Worm (Caenorhabditis elegans) whole organism, L4/young adult: Measurements from ENCODE around the gene B0507.8.
"Not testable (repeated sequence)": the region's sequence is repeated elsewhere in the genome, so short reads cannot be mapped to it uniquely, and the experiment has no call there.

Source experiments
- W03F9.2 ChIP-seq: fragments of 150-350 bp; optimal IDR thresholded peaks from 2 replicates; lab custom pipeline; 2014; ENCODE audit warnings: missing biosample characterization, missing genetic modification characterization
- dao-5 ChIP-seq: sonication (generic microtip); optimal IDR thresholded peaks from 2 replicates; lab custom pipeline; 2016; ENCODE audit warnings: missing genotype, missing genetic modification characterization, moderate library complexity, missing compliant biosample characterization
- him-1 ChIP-seq: sonication (generic microtip); optimal IDR thresholded peaks from 2 replicates; lab custom pipeline; 2016; ENCODE audit warnings: missing genotype, missing genetic modification reagents, missing genetic modification characterization, missing compliant biosample characterization

B0507.8 gene

ce11 chrV:8745858-8746257, 16.9 kb downstream of the B0507.8 start, which contains the start of gene B0507.6:
Gene B0507.6, plus strand, starts transcription at chrV:8746158.
- TF ChIP-seq W03F9.2 (tag; lab: Kevin White, UChicago) (no peak), dao-5 (tag; lab: Kevin White, UChicago) (no peak), him-1 (tag; lab: Kevin White, UChicago) (no peak)

- TF ChIP-seq dao-5 (tag; lab: Kevin White, UChicago) (no peak), W03F9.2 (tag; lab: Kevin White, UChicago) (no peak), him-1 (tag; lab: Kevin White, UChicago) (no peak)
Measured at ce11 chrV:8739136-8739535, 23.6 kb downstream of the B0507.8 start, which contains the start of gene ZC196.2. Gene ZC196.2, plus strand, starts transcription at chrV:8739436.

- TF ChIP-seq him-1 (tag; lab: Kevin White, UChicago) (no peak), dao-5 (tag; lab: Kevin White, UChicago) (no peak), W03F9.2 (tag; lab: Kevin White, UChicago) (no peak)
Measured at ce11 chrV:8736369-8736768, 26.4 kb downstream of the B0507.8 start, which contains the start of gene ZC196.3. Gene ZC196.3, plus strand, starts transcription at chrV:8736669.

- TF ChIP-seq W03F9.2 (tag; lab: Kevin White, UChicago) (no peak), him-1 (tag; lab: Kevin White, UChicago) (no peak), dao-5 (tag; lab: Kevin White, UChicago) (no peak)
Measured at ce11 chrV:8732934-8733333, 29.8 kb downstream of the B0507.8 start, which contains the start of gene ZC196.4. Gene ZC196.4, plus strand, starts transcription at chrV:8733106.

- TF ChIP-seq W03F9.2 (tag; lab: Kevin White, UChicago) (no peak), him-1 (tag; lab: Kevin White, UChicago) (no peak), dao-5 (tag; lab: Kevin White, UChicago) (no peak)
Measured at ce11 chrV:8730991-8731390, 31.8 kb downstream of the B0507.8 start.

- TF ChIP-seq W03F9.2 (tag; lab: Kevin White, UChicago), result no peak
- TF ChIP-seq dao-5 (tag; lab: Kevin White, UChicago), result no peak
- no peak for TF ChIP-seq him-1 (tag; lab: Kevin White, UChicago)
Measured at ce11 chrV:8729100-8729499, 33.7 kb downstream of the B0507.8 start, which contains the start of gene ZC196.5. Gene ZC196.5, plus strand, starts transcription at chrV:8729400.

- TF ChIP-seq W03F9.2 (tag; lab: Kevin White, UChicago) (no peak), dao-5 (tag; lab: Kevin White, UChicago) (no peak), him-1 (tag; lab: Kevin White, UChicago) (no peak)
Measured at ce11 chrV:8727077-8727476, 35.7 kb downstream of the B0507.8 start, which contains the start of gene ZC196.9. Gene ZC196.9, minus strand, starts transcription at chrV:8727177.

ce11 chrV:8726228-8726627, 36.5 kb downstream of the B0507.8 start, which contains the start of gene droe-8:
Gene droe-8, plus strand, starts transcription at chrV:8726528.
- TF ChIP-seq dao-5, W03F9.2, him-1 (tag; lab: Kevin White, UChicago): not testable (repeated sequence)

ce11 chrV:8722160-8722559, 40.6 kb downstream of the B0507.8 start, which contains the start of gene ZC196.8:
Gene ZC196.8, minus strand, starts transcription at chrV:8722260.
- TF ChIP-seq dao-5, W03F9.2, him-1 (tag; lab: Kevin White, UChicago): not testable (repeated sequence)

- TF ChIP-seq W03F9.2 (tag; lab: Kevin White, UChicago) (no peak), dao-5 (tag; lab: Kevin White, UChicago) (no peak), him-1 (tag; lab: Kevin White, UChicago) (no peak)
Measured at ce11 chrV:8718399-8718798, 44.4 kb downstream of the B0507.8 start.

ce11 chrV:8716175-8716574, 46.6 kb downstream of the B0507.8 start, which contains the start of gene glr-5:
Gene glr-5, plus strand, starts transcription at chrV:8716495.
- TF ChIP-seq him-1 (tag; lab: Kevin White, UChicago) (no peak), W03F9.2 (tag; lab: Kevin White, UChicago) (no peak), dao-5 (tag; lab: Kevin White, UChicago) (no peak)

- TF ChIP-seq him-1 (tag; lab: Kevin White, UChicago), result no peak
- no peak for TF ChIP-seq dao-5 (tag; lab: Kevin White, UChicago)
- no peak for TF ChIP-seq W03F9.2 (tag; lab: Kevin White, UChicago)
Measured at ce11 chrV:8711910-8712309, 50.9 kb downstream of the B0507.8 start, which contains the start of gene ZC178.2. Gene ZC178.2, minus strand, starts transcription at chrV:8712010.
